Fruit fly (Drosophila melanogaster) whole organism, embryonic: ENCODE measurements around the gene CG31542.

Experiments used
- C15 ChIP-seq: fragments of 200-800 bp; sonication (Bioruptor generic); IDR thresholded peaks from 3 replicates; pipeline ENCODE4 v1.3.6; 2022; ENCODE audit warnings: missing biosample characterization, missing genetic modification characterization
- CG10565 ChIP-seq: fragments of 200-800 bp; sonication (Bioruptor generic); optimal IDR thresholded peaks from 3 replicates; lab custom pipeline; 2016; ENCODE audit warnings: missing biosample characterization, mild to moderate bottlenecking, missing genetic modification characterization
- CG10959 ChIP-seq: fragments of 200-800 bp; sonication (Bioruptor generic); IDR thresholded peaks from 2 replicates; pipeline ENCODE4 v1.3.6; 2022; ENCODE audit warnings: missing biosample characterization, missing genetic modification characterization
- CG11456 ChIP-seq: fragments of 200-800 bp; sonication (Bioruptor generic); IDR thresholded peaks from 3 replicates; pipeline ENCODE4 v1.3.6; 2022; ENCODE audit warnings: missing biosample characterization, missing genetic modification characterization
- CG12236 ChIP-seq: fragments of 200-800 bp; sonication (Bioruptor generic); optimal IDR thresholded peaks from 2 replicates; lab custom pipeline; 2016; ENCODE audit warnings: missing biosample characterization, missing genetic modification characterization
- CG12659 ChIP-seq: fragments of 200-800 bp; sonication (Bioruptor generic); optimal IDR thresholded peaks from 3 replicates; lab custom pipeline; 2017; ENCODE audit warnings: mild to moderate bottlenecking, missing biosample characterization, missing genetic modification reagents, missing genetic modification characterization
- CG14710 ChIP-seq: fragments of 200-800 bp; sonication (Bioruptor generic); optimal IDR thresholded peaks from 3 replicates; lab custom pipeline; 2019; ENCODE audit warnings: missing biosample characterization, mild to moderate bottlenecking, missing genetic modification characterization, moderate library complexity
- CG15479 ChIP-seq: fragments of 200-800 bp; sonication (Bioruptor generic); optimal IDR thresholded peaks from 3 replicates; lab custom pipeline; 2019; ENCODE audit warnings: missing biosample characterization, mild to moderate bottlenecking, missing genetic modification characterization, moderate library complexity
- CG15514 ChIP-seq: fragments of 200-800 bp; sonication (Bioruptor generic); optimal IDR thresholded peaks from 3 replicates; lab custom pipeline; 2017; ENCODE audit warnings: missing biosample characterization, missing genetic modification characterization, mild to moderate bottlenecking, moderate library complexity, missing genetic modification reagents
- CG1603 ChIP-seq: fragments of 200-800 bp; sonication (Bioruptor generic); optimal IDR thresholded peaks from 2 replicates; lab custom pipeline; 2019; ENCODE audit warnings: missing biosample characterization, mild to moderate bottlenecking, missing genetic modification characterization, moderate library complexity
- CG18011 ChIP-seq: fragments of 200-800 bp; sonication (Bioruptor generic); optimal IDR thresholded peaks from 2 replicates; lab custom pipeline; 2017; ENCODE audit warnings: missing biosample characterization, missing genetic modification characterization, mild to moderate bottlenecking, moderate library complexity, missing genotype
- CG18476 ChIP-seq: fragments of 200-800 bp; sonication (Bioruptor generic); optimal IDR thresholded peaks from 2 replicates; lab custom pipeline; 2016; ENCODE audit warnings: missing biosample characterization, mild to moderate bottlenecking, missing genetic modification characterization
- CG18599 ChIP-seq: fragments of 200-800 bp; sonication (Bioruptor generic); optimal IDR thresholded peaks from 3 replicates; lab custom pipeline; 2017; ENCODE audit warnings: missing biosample characterization, missing genetic modification characterization, mild to moderate bottlenecking, moderate library complexity, missing genetic modification reagents
- CG2199 ChIP-seq: fragments of 200-800 bp; sonication (Bioruptor generic); IDR thresholded peaks from 3 replicates; pipeline ENCODE4 v1.3.6; 2022; ENCODE audit warnings: missing biosample characterization, missing genetic modification characterization
- CG33557 ChIP-seq: fragments of 200-800 bp; sonication (Bioruptor generic); optimal IDR thresholded peaks from 2 replicates; lab custom pipeline; 2019; ENCODE audit warnings: missing biosample characterization, mild to moderate bottlenecking, missing genetic modification characterization, moderate library complexity
- CG3726 ChIP-seq: fragments of 200-800 bp; sonication (Bioruptor generic); IDR thresholded peaks from 3 replicates; pipeline ENCODE4, ENCODE4 v1.3.6; 2022; ENCODE audit warnings: missing biosample characterization, missing genetic modification characterization
- CG4730 ChIP-seq: fragments of 200-800 bp; sonication (Bioruptor generic); IDR thresholded peaks from 2 replicates; pipeline ENCODE4 v1.3.6; 2022; ENCODE audit warnings: missing biosample characterization, missing genetic modification characterization
- CG5245 ChIP-seq: fragments of 200-800 bp; sonication (Bioruptor generic); optimal IDR thresholded peaks from 3 replicates; lab custom pipeline; 2016; ENCODE audit warnings: missing biosample characterization, missing genetic modification characterization
- CG7928 ChIP-seq: fragments of 200-800 bp; sonication (Bioruptor generic); optimal IDR thresholded peaks from 2 replicates; lab custom pipeline; 2017; ENCODE audit warnings: missing biosample characterization, mild to moderate bottlenecking, missing genetic modification characterization
- CG9727 ChIP-seq: fragments of 200-800 bp; sonication (Bioruptor generic); optimal IDR thresholded peaks from 3 replicates; lab custom pipeline; 2017; ENCODE audit warnings: missing biosample characterization, mild to moderate bottlenecking, missing genetic modification characterization
- CG9797 ChIP-seq: fragments of 200-800 bp; sonication (Bioruptor generic); optimal IDR thresholded peaks from 3 replicates; lab custom pipeline; 2018; ENCODE audit warnings: missing biosample characterization, mild to moderate bottlenecking, missing genetic modification characterization
- CG9817 ChIP-seq: fragments of 200-800 bp; sonication (Bioruptor generic); optimal IDR thresholded peaks from 2 replicates; lab custom pipeline; 2018; ENCODE audit warnings: missing biosample characterization, mild to moderate bottlenecking, missing genetic modification characterization, moderate library complexity
- Camta ChIP-seq: fragments of 200-800 bp; sonication (Bioruptor generic); optimal IDR thresholded peaks from 2 replicates; lab custom pipeline; 2016; ENCODE audit warnings: missing biosample characterization, missing genetic modification characterization
- Deaf1 ChIP-seq: fragments of 200-800 bp; optimal IDR thresholded peaks from 3 replicates; lab custom pipeline; 2019; ENCODE audit warnings: missing biosample characterization, mild to moderate bottlenecking, missing genetic modification characterization, moderate library complexity
- Dek ChIP-seq: fragments of 200-800 bp; sonication (Bioruptor generic); optimal IDR thresholded peaks from 3 replicates; lab custom pipeline; 2019; ENCODE audit warnings: missing biosample characterization, mild to moderate bottlenecking, missing genetic modification characterization, moderate library complexity
- Dip2 ChIP-seq: fragments of 200-800 bp; sonication (Bioruptor generic); IDR thresholded peaks from 2 replicates; pipeline ENCODE4 v1.3.6; 2022; ENCODE audit warnings: missing biosample characterization, missing genetic modification characterization
- Dp ChIP-seq: fragments of 200-800 bp; sonication (Bioruptor generic); optimal IDR thresholded peaks from 2 replicates; lab custom pipeline; 2018; ENCODE audit warnings: missing biosample characterization, mild to moderate bottlenecking, missing genetic modification characterization, moderate library complexity
- Hand ChIP-seq: fragments of 200-800 bp; sonication (Bioruptor generic); optimal IDR thresholded peaks from 2 replicates; lab custom pipeline; 2017; ENCODE audit warnings: mild to moderate bottlenecking, missing biosample characterization, missing genetic modification reagents, missing genetic modification characterization
- Hey ChIP-seq: fragments of 200-800 bp; sonication (Bioruptor generic); optimal IDR thresholded peaks from 3 replicates; lab custom pipeline; 2018; ENCODE audit warnings: missing biosample characterization, mild to moderate bottlenecking, missing genetic modification characterization
- Lhr ChIP-seq: fragments of 200-800 bp; sonication (Bioruptor generic); optimal IDR thresholded peaks from 3 replicates; lab custom pipeline; 2017; ENCODE audit warnings: mild to moderate bottlenecking, missing biosample characterization, missing genetic modification reagents, missing genetic modification characterization
- Lpt ChIP-seq: fragments of >200 bp; optimal IDR thresholded peaks from 2 replicates; lab custom pipeline; 2018; ENCODE audit warnings: missing biosample characterization, missing genetic modification characterization
- Scr ChIP-seq: fragments of 200-800 bp; sonication (Bioruptor generic); IDR thresholded peaks from 2 replicates; pipeline ENCODE4 v1.3.6; 2022; ENCODE audit warnings: missing biosample characterization, missing genetic modification characterization; ENCODE audit not compliant: partially characterized antibody
- Sry-β ChIP-seq: fragments of 200-800 bp; sonication (Bioruptor generic); optimal IDR thresholded peaks from 2 replicates; lab custom pipeline; 2018; ENCODE audit warnings: missing biosample characterization, mild to moderate bottlenecking, missing genetic modification characterization, moderate library complexity
- YL-1 ChIP-seq: fragments of 200-800 bp; sonication (Bioruptor generic); optimal IDR thresholded peaks from 3 replicates; lab custom pipeline; 2017; ENCODE audit warnings: missing biosample characterization, mild to moderate bottlenecking, missing genetic modification characterization
- cas ChIP-seq: fragments of 200-800 bp; sonication (Bioruptor generic); IDR thresholded peaks from 2 replicates; pipeline ENCODE4 v1.3.6; 2022; ENCODE audit warnings: missing biosample characterization, missing genetic modification characterization
- cg ChIP-seq: fragments of 200-800 bp; sonication (Bioruptor generic); optimal IDR thresholded peaks from 3 replicates; lab custom pipeline; 2019; ENCODE audit warnings: missing biosample characterization, mild to moderate bottlenecking, missing genetic modification characterization, moderate library complexity
- chif ChIP-seq, 2 experiments: fragments of 200-800 bp; sonication (Bioruptor generic); optimal IDR thresholded peaks; 3 replicates each; lab custom pipeline; 2016; ENCODE audit warnings: missing biosample characterization in 2 of 2, missing genetic modification characterization in 2 of 2
- chinmo ChIP-seq: fragments of 200-800 bp; sonication (Bioruptor generic); IDR thresholded peaks from 4 replicates; pipeline ENCODE4 v1.3.6; 2022; ENCODE audit warnings: missing biosample characterization, missing genetic modification characterization; ENCODE audit not compliant: partially characterized antibody
- chm ChIP-seq: fragments of 200-800 bp; sonication (Bioruptor generic); IDR thresholded peaks from 2 replicates; pipeline ENCODE4 v1.3.6; 2022; ENCODE audit warnings: missing biosample characterization, missing genetic modification characterization
- exex ChIP-seq: fragments of 200-800 bp; sonication (Bioruptor generic); optimal IDR thresholded peaks from 4 replicates; lab custom pipeline; 2018; ENCODE audit warnings: missing biosample characterization, mild to moderate bottlenecking, missing genetic modification characterization, moderate library complexity
- gem ChIP-seq: fragments of 200-800 bp; sonication (Bioruptor generic); optimal IDR thresholded peaks from 2 replicates; lab custom pipeline; 2019; ENCODE audit warnings: missing biosample characterization, mild to moderate bottlenecking, missing genetic modification characterization, moderate library complexity
- her ChIP-seq: fragments of 200-800 bp; sonication (Bioruptor generic); optimal IDR thresholded peaks from 2 replicates; lab custom pipeline; 2016; ENCODE audit warnings: missing biosample characterization, missing genetic modification characterization
- lab ChIP-seq: fragments of 200-800 bp; sonication (Bioruptor generic); optimal IDR thresholded peaks from 3 replicates; lab custom pipeline; 2017; ENCODE audit warnings: missing biosample characterization, missing genetic modification characterization, mild to moderate bottlenecking, moderate library complexity, missing genetic modification reagents
- nau ChIP-seq: fragments of 200-800 bp; sonication (Bioruptor generic); optimal IDR thresholded peaks from 3 replicates; lab custom pipeline; 2017; ENCODE audit warnings: missing biosample characterization, mild to moderate bottlenecking, missing genetic modification characterization, missing genetic modification reagents
- nerfin-2 ChIP-seq: fragments of 200-800 bp; sonication (Bioruptor generic); IDR thresholded peaks from 2 replicates; pipeline ENCODE4 v1.3.6; 2022; ENCODE audit warnings: missing biosample characterization, missing genetic modification characterization; ENCODE audit not compliant: partially characterized antibody
- oc ChIP-seq: fragments of 200-800 bp; sonication (Bioruptor generic); optimal IDR thresholded peaks from 2 replicates; lab custom pipeline; 2018; ENCODE audit warnings: missing biosample characterization, mild to moderate bottlenecking, missing genetic modification characterization, moderate library complexity
- org-1 ChIP-seq: fragments of 200-800 bp; sonication (Bioruptor generic); optimal IDR thresholded peaks from 2 replicates; lab custom pipeline; 2017; ENCODE audit warnings: missing biosample characterization, missing genetic modification characterization
- pb ChIP-seq: fragments of 200-800 bp; sonication (Bioruptor generic); optimal IDR thresholded peaks from 3 replicates; lab custom pipeline; 2016; ENCODE audit warnings: missing biosample characterization, missing genetic modification characterization
- unpg ChIP-seq: fragments of 200-800 bp; sonication (Bioruptor generic); optimal IDR thresholded peaks from 3 replicates; lab custom pipeline; 2018; ENCODE audit warnings: missing biosample characterization, mild to moderate bottlenecking, missing genetic modification characterization, moderate library complexity

CG31542 gene

DNA sequence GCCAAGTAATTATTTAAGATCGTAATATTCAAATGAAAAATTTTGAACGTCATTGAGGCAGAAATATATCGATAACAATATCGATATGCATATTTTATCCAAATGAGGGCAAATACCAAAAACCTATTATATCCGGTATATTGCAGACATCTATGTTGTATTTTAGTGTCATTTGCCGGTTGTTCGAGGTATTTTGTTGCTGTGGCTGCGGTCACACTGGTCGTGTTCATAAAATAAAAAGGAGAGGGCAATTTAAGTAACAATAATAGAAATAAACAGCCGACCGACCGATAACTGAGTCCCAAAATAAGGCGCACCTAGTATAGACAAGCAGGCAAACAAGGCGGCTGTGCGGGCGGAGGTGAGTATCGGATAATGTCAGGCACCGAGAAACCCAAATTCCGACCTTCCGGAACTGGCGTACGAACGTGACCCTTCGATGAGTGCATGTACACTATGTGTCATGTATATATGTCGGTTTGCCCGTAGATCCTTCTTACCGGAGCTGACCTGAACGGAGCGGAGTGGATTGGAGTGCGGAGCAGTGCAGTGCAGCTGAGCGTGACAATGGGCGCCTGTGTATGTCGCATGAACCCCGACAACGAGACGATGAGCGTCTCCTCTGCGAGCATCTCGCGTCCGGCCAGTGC is 24.5 kb downstream of the CG31542 start, which contains the start of gene CG1172 (continued):
- no peak for TF ChIP-seq Lpt (GFP tag; lab: Kevin White, UChicago)
- TF ChIP-seq nerfin-2 (GFP tag; lab: Robert Waterston, UW), result peak; percentile 14; the same call in 1 of the 2 replicates
- TF ChIP-seq lab (GFP tag; lab: Kevin White, UChicago), result no peak
- TF ChIP-seq gem (tag; lab: Kevin White, UChicago), result no peak
- TF ChIP-seq Hey, result no peak
- no peak for TF ChIP-seq Deaf1 (tag; lab: Kevin White, UChicago)
- TF ChIP-seq CG10565 (GFP tag; lab: Kevin White, UChicago), result no peak
- TF ChIP-seq Scr, result peak; percentile 79
- no peak for TF ChIP-seq C15 (GFP tag; lab: Robert Waterston, UW)
- TF ChIP-seq CG10959 (GFP tag; lab: Robert Waterston, UW), result no peak
- TF ChIP-seq cas, result no peak
- TF ChIP-seq pb (GFP tag; lab: Kevin White, UChicago), result no peak
- TF ChIP-seq CG18476, result no peak
- TF ChIP-seq cg (GFP tag; lab: Kevin White, UChicago), result no peak
- no peak for TF ChIP-seq CG9817
- no peak for TF ChIP-seq CG7928 (GFP tag; lab: Kevin White, UChicago)
- TF ChIP-seq unpg (GFP tag; lab: Kevin White, UChicago), result no peak
- no peak for TF ChIP-seq CG18599 (GFP tag; lab: Kevin White, UChicago)
- no peak for TF ChIP-seq CG33557
- no peak for TF ChIP-seq exex (tag; lab: Kevin White, UChicago)
- no peak for TF ChIP-seq CG15479 (GFP tag; lab: Kevin White, UChicago)
- TF ChIP-seq Lhr (GFP tag; lab: Kevin White, UChicago), result peak; percentile 78
- TF ChIP-seq CG2199 (GFP tag; lab: Robert Waterston, UW), result no peak
- TF ChIP-seq YL-1 (GFP tag; lab: Kevin White, UChicago), result peak; percentile 77
- no peak for TF ChIP-seq chm (GFP tag; lab: Robert Waterston, UW)
- no peak for TF ChIP-seq Dip2 (GFP tag; lab: Robert Waterston, UW)
- no peak for TF ChIP-seq CG4730
- no peak for TF ChIP-seq CG5245 (GFP tag; lab: Kevin White, UChicago)
- no peak for TF ChIP-seq Hand (GFP tag; lab: Kevin White, UChicago)
- no peak for TF ChIP-seq oc (tag; lab: Kevin White, UChicago)
- no peak for TF ChIP-seq Camta (GFP tag; lab: Kevin White, UChicago)
- TF ChIP-seq CG1603 (tag; lab: Kevin White, UChicago), result peak; percentile 81
- no peak for TF ChIP-seq CG18011
- 0 out of 4 replicates have a peak, but pooled peaks have one; percentile 48 for TF ChIP-seq chinmo (GFP tag; lab: Robert Waterston, UW)
- TF ChIP-seq CG11456, result no peak
- no peak for TF ChIP-seq CG3726 (GFP tag; lab: Robert Waterston, UW)
- no peak for TF ChIP-seq CG9727 (GFP tag; lab: Kevin White, UChicago)
- no peak for TF ChIP-seq her (GFP tag; lab: Kevin White, UChicago)
- TF ChIP-seq org-1 (GFP tag; lab: Kevin White, UChicago), result no peak
- TF ChIP-seq Dek (tag; lab: Kevin White, UChicago), result no peak
- TF ChIP-seq nau, result no peak
- peak; percentile 75 for TF ChIP-seq CG15514 (GFP tag; lab: Kevin White, UChicago)
- peak; percentile 81 for TF ChIP-seq Dp (GFP tag; lab: Kevin White, UChicago)
- TF ChIP-seq CG14710 (tag; lab: Kevin White, UChicago), result peak; percentile 63
- no peak for TF ChIP-seq chif (GFP tag; optimal IDR thresholded peaks at IDR 0.05; lab: Kevin White, UChicago)
- TF ChIP-seq Sry-β (GFP tag; lab: Kevin White, UChicago), result no peak
- TF ChIP-seq CG12659 (GFP tag; lab: Kevin White, UChicago), result peak; percentile 76
- TF ChIP-seq CG12236 (GFP tag; lab: Kevin White, UChicago), result no peak
- TF ChIP-seq CG9797, result peak; percentile 85
